Fruit fly (Drosophila melanogaster) whole organism, embryonic: ENCODE measurements around the gene Coa8.
A peak's percentile ranks its signal among the peaks of the same experiment; 100 is the strongest.

ENCODE experiments used
- Abd-B ChIP-seq: fragments of 200-800 bp; sonication (Bioruptor generic); optimal IDR thresholded peaks from 2 replicates; lab custom pipeline; 2018; ENCODE audit warnings: missing biosample characterization, mild to moderate bottlenecking, missing genetic modification characterization, moderate library complexity
- Ada2b ChIP-seq: fragments of 200-800 bp; sonication (Bioruptor generic); IDR thresholded peaks from 2 replicates; pipeline ENCODE4 v1.3.6; 2022; ENCODE audit warnings: missing biosample characterization, missing genetic modification characterization
- Atf3 ChIP-seq: fragments of 200-800 bp; sonication (Bioruptor generic); optimal IDR thresholded peaks from 3 replicates; lab custom pipeline; 2016; ENCODE audit warnings: missing biosample characterization, missing genetic modification characterization
- Awh ChIP-seq: fragments of 200-800 bp; sonication (Bioruptor generic); IDR thresholded peaks from 2 replicates; pipeline ENCODE4, ENCODE4 v1.3.6; 2022; ENCODE audit warnings: missing biosample characterization, missing genetic modification characterization
- Bdp1 ChIP-seq: fragments of 200-800 bp; sonication (Bioruptor generic); optimal IDR thresholded peaks from 3 replicates; lab custom pipeline; 2016; ENCODE audit warnings: missing biosample characterization, missing genetic modification characterization
- CG12744 ChIP-seq: fragments of 200-800 bp; sonication (Bioruptor generic); optimal IDR thresholded peaks from 2 replicates; lab custom pipeline; 2016; ENCODE audit warnings: missing biosample characterization, missing genetic modification characterization
- CG12942 ChIP-seq: fragments of 200-800 bp; sonication (Bioruptor generic); optimal IDR thresholded peaks from 3 replicates; lab custom pipeline; 2016; ENCODE audit warnings: missing biosample characterization, missing genetic modification characterization
- CG15073 ChIP-seq: fragments of 200-800 bp; sonication (Bioruptor generic); optimal IDR thresholded peaks from 2 replicates; lab custom pipeline; 2016; ENCODE audit warnings: missing biosample characterization, missing genetic modification characterization
- CG15514 ChIP-seq: fragments of 200-800 bp; sonication (Bioruptor generic); optimal IDR thresholded peaks from 3 replicates; lab custom pipeline; 2017; ENCODE audit warnings: missing biosample characterization, missing genetic modification characterization, mild to moderate bottlenecking, moderate library complexity, missing genetic modification reagents
- CG17912 ChIP-seq: fragments of 200-800 bp; sonication (Bioruptor generic); optimal IDR thresholded peaks from 2 replicates; lab custom pipeline; 2018; ENCODE audit warnings: missing biosample characterization, mild to moderate bottlenecking, missing genetic modification characterization
- CG1792 ChIP-seq: fragments of 200-800 bp; sonication (Bioruptor generic); optimal IDR thresholded peaks from 2 replicates; lab custom pipeline; 2016; ENCODE audit warnings: missing biosample characterization, missing genetic modification characterization
- CG2202 ChIP-seq: fragments of 200-800 bp; sonication (Bioruptor generic); optimal IDR thresholded peaks from 2 replicates; lab custom pipeline; 2018; ENCODE audit warnings: missing biosample characterization, mild to moderate bottlenecking, missing genetic modification characterization
- CG2678 ChIP-seq: fragments of 200-800 bp; sonication (Bioruptor generic); optimal IDR thresholded peaks from 3 replicates; lab custom pipeline; 2019; ENCODE audit warnings: missing biosample characterization, mild to moderate bottlenecking, missing genetic modification characterization, moderate library complexity
- CG30403 ChIP-seq: fragments of 200-800 bp; sonication (Bioruptor generic); optimal IDR thresholded peaks from 3 replicates; lab custom pipeline; 2016; ENCODE audit warnings: missing biosample characterization, missing genetic modification characterization
- CG6272 ChIP-seq: fragments of 200-800 bp; sonication (Bioruptor generic); IDR thresholded peaks from 2 replicates; pipeline ENCODE4 v1.3.6; 2022; ENCODE audit warnings: missing biosample characterization, missing genetic modification characterization
- CG6654 ChIP-seq: fragments of 200-800 bp; sonication (Bioruptor generic); optimal IDR thresholded peaks from 2 replicates; lab custom pipeline; 2017; ENCODE audit warnings: missing biosample characterization, mild to moderate bottlenecking, missing genetic modification characterization
- CG6854 ChIP-seq: fragments of 200-800 bp; sonication (Bioruptor generic); optimal IDR thresholded peaks from 3 replicates; lab custom pipeline; 2017; ENCODE audit warnings: missing biosample characterization, mild to moderate bottlenecking, missing genetic modification characterization
- CG7786 ChIP-seq: fragments of 200-800 bp; sonication (Bioruptor generic); optimal IDR thresholded peaks from 2 replicates; lab custom pipeline; 2016; ENCODE audit warnings: missing biosample characterization, missing genetic modification characterization
- Deaf1 ChIP-seq: fragments of 200-800 bp; optimal IDR thresholded peaks from 3 replicates; lab custom pipeline; 2019; ENCODE audit warnings: missing biosample characterization, mild to moderate bottlenecking, missing genetic modification characterization, moderate library complexity
- Dip2 ChIP-seq: fragments of 200-800 bp; sonication (Bioruptor generic); IDR thresholded peaks from 2 replicates; pipeline ENCODE4 v1.3.6; 2022; ENCODE audit warnings: missing biosample characterization, missing genetic modification characterization
- Dip3 ChIP-seq: fragments of 200-800 bp; sonication (Bioruptor generic); optimal IDR thresholded peaks from 3 replicates; lab custom pipeline; 2016; ENCODE audit warnings: missing biosample characterization, missing genetic modification characterization
- E2f1 ChIP-seq: fragments of 200-800 bp; sonication (Bioruptor generic); IDR thresholded peaks from 2 replicates; pipeline ENCODE4 v1.3.6; 2022; ENCODE audit warnings: missing biosample characterization, missing genetic modification characterization
- E2f2 ChIP-seq: fragments of 200-800 bp; sonication (Bioruptor generic); IDR thresholded peaks from 2 replicates; pipeline ENCODE4 v1.3.6; 2022; ENCODE audit warnings: missing biosample characterization, missing genetic modification characterization
- Gug ChIP-seq: fragments of 200-800 bp; sonication (Bioruptor generic); IDR thresholded peaks from 4 replicates; pipeline ENCODE4 v1.3.6; 2022; ENCODE audit warnings: missing biosample characterization, missing genetic modification characterization
- HLH4C ChIP-seq: fragments of 200-800 bp; sonication (Bioruptor generic); IDR thresholded peaks from 3 replicates; pipeline ENCODE4 v1.3.6; 2022; ENCODE audit warnings: missing biosample characterization, missing genetic modification characterization; ENCODE audit not compliant: partially characterized antibody
- HmgD ChIP-seq: fragments of 200-800 bp; sonication (Bioruptor generic); optimal IDR thresholded peaks from 3 replicates; lab custom pipeline; 2016; ENCODE audit warnings: missing biosample characterization, missing genetic modification characterization
- Hmr ChIP-seq: fragments of 200-800 bp; sonication (Bioruptor generic); optimal IDR thresholded peaks from 3 replicates; lab custom pipeline; 2017; ENCODE audit warnings: mild to moderate bottlenecking, missing biosample characterization, missing genetic modification reagents, missing genetic modification characterization
- MESR4 ChIP-seq: fragments of 200-800 bp; sonication (Bioruptor generic); optimal IDR thresholded peaks from 2 replicates; lab custom pipeline; 2018; ENCODE audit warnings: missing biosample characterization, mild to moderate bottlenecking, missing genetic modification characterization, moderate library complexity
- Myb ChIP-seq: fragments of 200-800 bp; sonication (Bioruptor generic); optimal IDR thresholded peaks from 2 replicates; lab custom pipeline; 2016; ENCODE audit warnings: missing biosample characterization, missing genetic modification characterization
- NC2β ChIP-seq: fragments of 200-800 bp; sonication (Bioruptor generic); optimal IDR thresholded peaks from 2 replicates; lab custom pipeline; 2016; ENCODE audit warnings: missing biosample characterization, missing genetic modification characterization
- Nf-YA ChIP-seq: fragments of 200-800 bp; sonication (Bioruptor generic); IDR thresholded peaks from 2 replicates; pipeline ENCODE4 v1.3.6; 2022; ENCODE audit warnings: missing biosample characterization, missing genetic modification characterization
- Nf-YB ChIP-seq: fragments of 200-800 bp; sonication (Bioruptor generic); optimal IDR thresholded peaks from 3 replicates; lab custom pipeline; 2019; ENCODE audit warnings: missing biosample characterization, mild to moderate bottlenecking, missing genetic modification characterization, moderate library complexity
- Pdp1 ChIP-seq, 2 experiments: fragments of 200-800 bp; sonication (Bioruptor generic); optimal IDR thresholded peaks; 3 replicates each; lab custom pipeline; 2016; ENCODE audit warnings: missing biosample characterization in 2 of 2, missing genetic modification characterization in 2 of 2, mild to moderate bottlenecking in 1 of 2, moderate library complexity in 1 of 2
- Sin3A ChIP-seq: fragments of >200 bp; optimal IDR thresholded peaks from 2 replicates; lab custom pipeline; 2018
- TFAM ChIP-seq: fragments of 200-800 bp; sonication (Bioruptor generic); optimal IDR thresholded peaks from 2 replicates; lab custom pipeline; 2017; ENCODE audit warnings: missing biosample characterization, missing genetic modification characterization, inconsistent platforms
- Usf ChIP-seq: fragments of 200-800 bp; sonication (Bioruptor generic); optimal IDR thresholded peaks from 2 replicates; lab custom pipeline; 2017; ENCODE audit warnings: missing genotype, missing biosample characterization, missing genetic modification characterization
- ab ChIP-seq: fragments of 200-800 bp; sonication (Bioruptor generic); optimal IDR thresholded peaks from 2 replicates; lab custom pipeline; 2016; ENCODE audit warnings: missing biosample characterization, missing genetic modification characterization
- ap ChIP-seq: fragments of 200-800 bp; sonication (Bioruptor generic); IDR thresholded peaks from 2 replicates; pipeline ENCODE4 v1.3.6; 2022; ENCODE audit warnings: missing biosample characterization, missing genetic modification characterization
- ash1 ChIP-seq: fragments of 200-800 bp; sonication (Bioruptor generic); optimal IDR thresholded peaks from 2 replicates; lab custom pipeline; 2018; ENCODE audit warnings: missing biosample characterization, mild to moderate bottlenecking, missing genetic modification characterization
- az2 ChIP-seq: fragments of 200-800 bp; sonication (Bioruptor generic); optimal IDR thresholded peaks from 3 replicates; lab custom pipeline; 2016; ENCODE audit warnings: missing biosample characterization, missing genetic modification characterization
- btn ChIP-seq: fragments of 200-800 bp; sonication (Bioruptor generic); optimal IDR thresholded peaks from 2 replicates; lab custom pipeline; 2016; ENCODE audit warnings: missing biosample characterization, missing genetic modification characterization
- cato ChIP-seq: fragments of 200-800 bp; sonication (Bioruptor generic); optimal IDR thresholded peaks from 2 replicates; lab custom pipeline; 2016; ENCODE audit warnings: missing biosample characterization, missing genetic modification characterization, borderline replicate concordance
- chif ChIP-seq, 2 experiments: fragments of 200-800 bp; sonication (Bioruptor generic); optimal IDR thresholded peaks; 3 replicates each; lab custom pipeline; 2016; ENCODE audit warnings: missing biosample characterization in 2 of 2, missing genetic modification characterization in 2 of 2
- fd3F ChIP-seq: fragments of 200-800 bp; sonication (Bioruptor generic); optimal IDR thresholded peaks from 2 replicates; lab custom pipeline; 2018; ENCODE audit warnings: missing biosample characterization, mild to moderate bottlenecking, missing genetic modification characterization, moderate library complexity
- gcm2 ChIP-seq: fragments of 200-800 bp; sonication (Bioruptor generic); optimal IDR thresholded peaks from 2 replicates; lab custom pipeline; 2016; ENCODE audit warnings: missing biosample characterization, missing genetic modification characterization
- grau ChIP-seq: fragments of 200-800 bp; optimal IDR thresholded peaks from 3 replicates; lab custom pipeline; 2019; ENCODE audit warnings: missing biosample characterization, mild to moderate bottlenecking, missing genetic modification characterization, moderate library complexity
- gt ChIP-seq: fragments of 200-800 bp; sonication (Bioruptor generic); IDR thresholded peaks from 2 replicates; pipeline ENCODE4 v1.3.6; 2022; ENCODE audit warnings: missing biosample characterization, missing genetic modification characterization
- jumu ChIP-seq: fragments of 200-800 bp; sonication (Bioruptor generic); optimal IDR thresholded peaks from 3 replicates; lab custom pipeline; 2016; ENCODE audit warnings: missing biosample characterization, missing genetic modification characterization
- kni ChIP-seq: fragments of 200-800 bp; sonication (Bioruptor generic); optimal IDR thresholded peaks from 3 replicates; lab custom pipeline; 2017; ENCODE audit warnings: mild to moderate bottlenecking, missing biosample characterization, missing genetic modification reagents, missing genetic modification characterization
- mirr ChIP-seq: fragments of 200-800 bp; sonication (Bioruptor generic); optimal IDR thresholded peaks from 3 replicates; lab custom pipeline; 2018; ENCODE audit warnings: missing biosample characterization, mild to moderate bottlenecking, missing genetic modification characterization
- nom ChIP-seq: fragments of 200-800 bp; sonication (Bioruptor generic); optimal IDR thresholded peaks from 2 replicates; lab custom pipeline; 2017; ENCODE audit warnings: missing biosample characterization, missing genetic modification characterization, mild to moderate bottlenecking, moderate library complexity, missing genetic modification reagents
- pho ChIP-seq: fragments of 200-800 bp; sonication (Bioruptor generic); optimal IDR thresholded peaks from 2 replicates; lab custom pipeline; 2016; ENCODE audit warnings: missing biosample characterization, missing genetic modification characterization

Gene Coa8

dm6 chrX:1889926-1890325 lies 9.8 kb downstream of the Coa8 start, which contains the start of the genes trr and mRpL16 (continued):
- TF ChIP-seq Awh (GFP tag; lab: Robert Waterston, UW) (no peak), CG15073 (no peak), Nf-YA (no peak), ab (GFP tag; lab: Kevin White, UChicago) (no peak), az2 (no peak), HmgD (GFP tag; lab: Kevin White, UChicago) (no peak), Nf-YB (GFP tag; lab: Kevin White, UChicago) (no peak), CG12942 (GFP tag; lab: Kevin White, UChicago) (peak; percentile 6), CG1792 (GFP tag; lab: Kevin White, UChicago) (peak; percentile 41), MESR4 (peak; percentile 45), CG12744 (no peak), CG6854 (GFP tag; lab: Kevin White, UChicago) (no peak), Ada2b (GFP tag; lab: Robert Waterston, UW) (no peak), CG2202 (tag; lab: Kevin White, UChicago) (no peak), E2f2 (GFP tag; lab: Robert Waterston, UW) (peak; percentile 40; the same call in 1 of the 2 replicates), Abd-B (GFP tag; lab: Kevin White, UChicago) (peak; percentile 64), Dip2 (GFP tag; lab: Robert Waterston, UW) (no peak), grau (tag; lab: Kevin White, UChicago) (peak; percentile 50), pho (GFP tag; lab: Kevin White, UChicago) (peak; percentile 53), kni (GFP tag; lab: Kevin White, UChicago) (no peak), Usf (GFP tag; lab: Kevin White, UChicago) (no peak), CG2678 (tag; lab: Kevin White, UChicago) (no peak), CG15514 (GFP tag; lab: Kevin White, UChicago) (peak; percentile 64), Myb (GFP tag; lab: Kevin White, UChicago) (peak; percentile 18), Pdp1 (GFP tag; optimal IDR thresholded peaks at IDR 0.05; lab: Kevin White, UChicago) (peak; percentile 34 to 85), HLH4C (GFP tag; lab: Robert Waterston, UW) (peak; percentile 54; the same call in 2 of the 3 replicates), fd3F (peak; percentile 1), Deaf1 (tag; lab: Kevin White, UChicago) (no peak), Atf3 (GFP tag; lab: Kevin White, UChicago) (peak; percentile 36), Bdp1 (GFP tag; lab: Kevin White, UChicago) (no peak), NC2β (GFP tag; lab: Kevin White, UChicago) (no peak), E2f1 (GFP tag; lab: Robert Waterston, UW) (no peak), TFAM (GFP tag; lab: Kevin White, UChicago) (no peak), mirr (GFP tag; lab: Kevin White, UChicago) (peak; percentile 40), Gug (peak; percentile 30; the same call in 1 of the 4 replicates), CG6272 (GFP tag; lab: Robert Waterston, UW) (peak; percentile 45; the same call in 1 of the 2 replicates), chif (GFP tag; optimal IDR thresholded peaks at IDR 0.05; lab: Kevin White, UChicago) (peak in 1 of 2 experiments; percentile 28), CG7786 (GFP tag; lab: Kevin White, UChicago) (peak; percentile 58), ap (GFP tag; lab: Robert Waterston, UW) (no peak), jumu (GFP tag; lab: Kevin White, UChicago) (peak; percentile 49), CG17912 (peak; percentile 30), cato (GFP tag; lab: Kevin White, UChicago) (no peak), nom (GFP tag; lab: Kevin White, UChicago) (no peak), Sin3A (peak; percentile 97), Dip3 (GFP tag; lab: Kevin White, UChicago) (peak; percentile 34), CG30403 (GFP tag; lab: Kevin White, UChicago) (peak; percentile 18), btn (no peak), gcm2 (GFP tag; lab: Kevin White, UChicago) (no peak), Hmr (GFP tag; lab: Kevin White, UChicago) (no peak), gt (GFP tag; lab: Robert Waterston, UW) (no peak), ash1 (no peak), CG6654 (no peak)
